Fruit fly (Drosophila melanogaster) Kc167 (cell line): Measurements from ENCODE around the gene cib.

Experiments used
- h ChIP-seq: fragments of >200 bp; optimal IDR thresholded peaks from 3 replicates; lab custom pipeline; 2018; ENCODE audit warnings: missing external identifiers
- insv ChIP-seq: fragments of >200 bp; optimal IDR thresholded peaks from 3 replicates; lab custom pipeline; 2018; ENCODE audit warnings: missing external identifiers
- psq ChIP-seq: fragments of >200 bp; optimal IDR thresholded peaks from 2 replicates; lab custom pipeline; 2017; ENCODE audit warnings: missing external identifiers

DNA sequence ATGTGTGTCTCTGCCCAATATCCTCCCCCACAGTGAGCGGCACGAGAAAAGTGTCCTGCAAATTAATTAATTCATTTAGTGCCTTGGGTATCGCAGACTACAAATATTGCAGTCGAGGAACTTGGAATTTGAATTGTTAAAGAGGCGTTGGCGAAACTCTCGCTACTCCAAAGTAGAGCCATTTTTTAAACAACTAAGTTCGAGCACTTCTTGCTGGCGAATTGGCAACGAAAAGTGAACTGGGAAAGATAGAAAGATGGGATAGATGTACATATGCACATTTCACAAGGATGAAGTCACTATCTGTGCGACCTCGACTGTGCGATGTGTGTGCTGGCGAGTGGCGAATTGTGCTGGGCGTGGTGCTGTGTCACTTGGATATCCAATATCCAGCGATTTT is 843 bp downstream of the cib start:
- TF ChIP-seq psq (lab: Kevin White, UChicago) (no peak), h (lab: Kevin White, UChicago) (no peak), insv (no peak)
